Fruit fly (Drosophila melanogaster): ENCODE data around the gene Oseg5.

Oseg5 gene

DNA sequence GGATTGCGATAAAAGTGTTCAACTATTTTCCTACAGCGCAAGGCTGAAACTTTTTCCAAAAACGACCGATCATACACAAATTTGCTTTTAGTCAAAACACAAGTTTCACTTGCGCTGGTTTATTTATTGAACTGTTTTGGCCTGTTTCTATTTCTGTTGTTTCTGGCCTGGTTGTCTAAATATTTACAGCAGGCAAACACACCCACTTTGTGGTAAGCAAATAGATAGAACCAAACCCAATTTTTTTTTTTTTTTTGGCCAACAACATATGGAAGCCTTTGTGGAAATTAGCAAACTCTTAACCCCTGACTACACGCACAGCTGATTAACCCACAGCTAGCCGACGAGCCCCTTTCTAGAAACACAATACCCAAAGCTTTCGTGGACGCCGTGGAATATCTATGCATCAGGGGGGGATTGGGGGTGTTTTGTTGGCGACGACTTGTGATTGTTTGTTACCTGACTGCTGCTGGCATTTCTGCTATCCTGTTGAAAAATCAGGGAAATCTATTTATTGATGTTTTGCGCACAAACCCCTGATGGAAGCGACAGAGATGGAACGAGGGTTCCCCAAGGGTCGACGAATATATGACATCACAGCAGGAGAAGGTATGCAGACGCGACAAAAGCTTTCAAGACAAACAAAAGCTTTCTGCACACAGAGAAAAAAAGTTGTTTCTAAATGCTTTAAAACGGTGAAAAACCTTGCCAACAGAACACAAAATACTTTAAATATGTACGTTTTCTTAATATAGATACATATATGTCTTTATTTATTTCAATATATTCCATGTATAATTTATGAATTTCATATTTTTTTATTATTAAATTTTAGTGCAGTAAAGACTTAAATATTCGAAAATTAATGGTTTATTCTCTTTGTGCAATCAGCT, 27.8 kb downstream of the Oseg5 start (continued):
- TF ChIP-seq ash1 (GFP tag; optimal IDR thresholded peaks at IDR 0.05) (no peak), CG7745 (tag; optimal IDR thresholded peaks at IDR 0.05) (no peak), CG12744 (GFP tag; optimal IDR thresholded peaks at IDR 0.05) (peak; percentile 33), Ada2b (GFP tag; IDR thresholded peaks at IDR 0.05) (peak; percentile 39; the same call in 1 of the 2 replicates), zen2 (GFP tag; IDR thresholded peaks at IDR 0.05; ENCODE audit: partially characterized antibody) (no peak), sens (GFP tag) (peak; percentile 54), CG13296 (GFP tag; optimal IDR thresholded peaks at IDR 0.05) (peak; percentile 51), Dref (GFP tag; IDR thresholded peaks at IDR 0.05) (no peak), CG14965 (GFP tag; optimal IDR thresholded peaks at IDR 0.05; ENCODE audit: borderline replicate concordance) (peak; percentile 15), hth (optimal IDR thresholded peaks at IDR 0.05) (no peak), lmd (GFP tag; IDR thresholded peaks at IDR 0.05) (peak; percentile 32), CG10321 (GFP tag; IDR thresholded peaks at IDR 0.05) (0 out of 2 replicates have a peak, but pooled peaks have one; percentile 3), pzg (GFP tag; optimal IDR thresholded peaks at IDR 0.05) (no peak), ham (GFP tag; IDR thresholded peaks at IDR 0.05) (no peak), CG11247 (GFP tag; IDR thresholded peaks at IDR 0.05) (no peak; the same call in 1 of the 2 replicates), Hmr (GFP tag; optimal IDR thresholded peaks at IDR 0.05) (peak; percentile 72), B-H1 (GFP tag; IDR thresholded peaks at IDR 0.05) (peak; percentile 24; the same call in 1 of the 3 replicates), E2f2 (GFP tag; IDR thresholded peaks at IDR 0.05) (peak; percentile 42), CG3407 (GFP tag; optimal IDR thresholded peaks at IDR 0.05) (peak; percentile 26), ttk (GFP tag; IDR thresholded peaks at IDR 0.05) (0 out of 2 replicates have a peak, but pooled peaks have one; percentile 12), Fer1 (GFP tag; optimal IDR thresholded peaks at IDR 0.05) (peak; percentile 74), CG8924 (tag; optimal IDR thresholded peaks at IDR 0.05) (peak; percentile 50), ap (GFP tag; IDR thresholded peaks at IDR 0.05) (no peak), chinmo (GFP tag; IDR thresholded peaks at IDR 0.05; ENCODE audit: partially characterized antibody) (0 out of 4 replicates have a peak, but pooled peaks have one; percentile 19), CG7987 (GFP tag; optimal IDR thresholded peaks at IDR 0.05) (peak; percentile 75), CG34224 (GFP tag; IDR thresholded peaks at IDR 0.05; ENCODE audit: partially characterized antibody) (no peak), BtbVII (GFP tag; optimal IDR thresholded peaks at IDR 0.05) (peak; percentile 64), dpn (GFP tag; optimal IDR thresholded peaks at IDR 0.05) (peak in 1 of 2 experiments; percentile 4), kni (GFP tag; optimal IDR thresholded peaks at IDR 0.05) (no peak), CG6791 (GFP tag; IDR thresholded peaks at IDR 0.05; ENCODE audit: partially characterized antibody) (no peak), CG15073 (GFP tag; optimal IDR thresholded peaks at IDR 0.05) (no peak), tin (GFP tag; optimal IDR thresholded peaks at IDR 0.05) (no peak), Hr78 (GFP tag; optimal IDR thresholded peaks at IDR 0.05) (no peak), gsb (GFP tag; IDR thresholded peaks at IDR 0.05) (peak; percentile 22; the same call in 1 of the 2 replicates), C15 (GFP tag; IDR thresholded peaks at IDR 0.05) (no peak), CG7556 (GFP tag; optimal IDR thresholded peaks at IDR 0.05) (no peak), usp (GFP tag; optimal IDR thresholded peaks at IDR 0.05) (no peak), CG6654 (GFP tag; optimal IDR thresholded peaks at IDR 0.05) (no peak), bsh (GFP tag; optimal IDR thresholded peaks at IDR 0.05) (peak in 1 of 2 experiments; percentile 36), gcm (GFP tag; optimal IDR thresholded peaks at IDR 0.05) (peak; percentile 0), CG12071 (GFP tag; optimal IDR thresholded peaks at IDR 0.05) (peak; percentile 65), CG9727 (GFP tag; optimal IDR thresholded peaks at IDR 0.05) (peak; percentile 58), Abd-B (GFP tag; optimal IDR thresholded peaks at IDR 0.05) (no peak), bowl (GFP tag; IDR thresholded peaks at IDR 0.05) (no peak), CG10654 (GFP tag; optimal IDR thresholded peaks at IDR 0.05) (no peak), Dad (GFP tag; optimal IDR thresholded peaks at IDR 0.05) (no peak), CG16813 (GFP tag; IDR thresholded peaks at IDR 0.05; ENCODE audit: partially characterized antibody) (no peak), CG18764 (GFP tag; optimal IDR thresholded peaks at IDR 0.05) (no peak)

All from whole organism, embryonic.